Fruit fly (Drosophila melanogaster): Measurements from ENCODE around the gene del.
A peak's percentile ranks its signal among the peaks of the same experiment; 100 is the strongest.

Gene del

DNA sequence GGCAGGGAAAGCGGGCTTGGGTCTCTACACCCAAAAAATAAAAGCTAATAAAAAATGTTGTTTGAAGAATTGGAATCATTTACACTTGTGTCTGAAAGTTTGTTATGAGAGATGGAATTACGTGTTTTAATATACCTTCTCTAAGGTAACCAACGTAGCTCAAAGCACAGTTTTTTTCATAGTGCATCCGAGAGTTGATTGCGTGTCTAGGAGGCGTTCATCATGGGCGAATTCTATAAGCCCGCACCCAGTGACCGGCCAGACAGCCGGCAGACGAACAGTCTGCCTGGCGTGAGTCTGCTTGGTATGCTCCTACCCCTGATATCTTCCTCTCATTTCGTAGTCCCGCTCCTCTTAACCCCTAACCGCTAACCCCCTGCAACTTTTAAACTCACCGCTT is 39.4 kb upstream of the del start (continued):
- TF ChIP-seq CG2889 (GFP tag; IDR thresholded peaks at IDR 0.05), result no peak
- 0 out of 2 replicates have a peak, but pooled peaks have one; percentile 11 for TF ChIP-seq danr (GFP tag; IDR thresholded peaks at IDR 0.05)
- TF ChIP-seq CG6254 (GFP tag; optimal IDR thresholded peaks at IDR 0.05), result no peak
- TF ChIP-seq CG14014 (GFP tag; IDR thresholded peaks at IDR 0.05), result no peak
- no peak for TF ChIP-seq org-1 (GFP tag; optimal IDR thresholded peaks at IDR 0.05)
- TF ChIP-seq CG3995 (GFP tag; optimal IDR thresholded peaks at IDR 0.05), result no peak
- TF ChIP-seq CG12219 (GFP tag; optimal IDR thresholded peaks at IDR 0.05), result no peak
- TF ChIP-seq CG12155 (GFP tag; optimal IDR thresholded peaks at IDR 0.05), result no peak

DNA sequence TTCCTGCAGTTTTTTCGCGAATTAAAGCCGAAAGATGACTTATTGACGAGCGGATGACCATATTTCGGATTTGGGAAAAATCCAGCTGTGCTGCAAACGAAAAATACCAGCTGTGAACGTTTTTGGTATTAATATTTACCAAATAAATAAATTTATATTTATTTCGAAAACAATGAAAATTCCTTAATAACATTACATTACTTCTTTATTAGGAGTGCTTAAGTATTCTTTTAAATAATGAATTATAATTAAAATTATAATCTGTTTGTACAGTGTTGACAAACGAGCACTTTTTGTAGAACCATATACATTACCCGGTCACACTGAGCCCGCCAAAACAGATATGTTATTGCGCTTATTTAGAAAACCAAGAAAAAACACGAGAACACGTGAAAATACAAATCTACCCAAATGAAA is 31.3 kb upstream of the del start, which contains the start of the genes bur and Mcm10:
TSS of gene bur (minus strand) at position 69 of the 417 bp plus-strand sequence.
TSS of gene Mcm10 (plus strand) at position 319 of the 417 bp plus-strand sequence.
- no peak for TF ChIP-seq Bteb2 (GFP tag; optimal IDR thresholded peaks at IDR 0.05)
- no peak for TF ChIP-seq gce (GFP tag; IDR thresholded peaks at IDR 0.05)
- no peak for TF ChIP-seq Bgb (GFP tag; IDR thresholded peaks at IDR 0.05; ENCODE audit: partially characterized antibody)
- no peak for TF ChIP-seq run (tag; optimal IDR thresholded peaks at IDR 0.05)
- no peak for TF ChIP-seq HHEX (GFP tag; optimal IDR thresholded peaks at IDR 0.05)
- no peak for TF ChIP-seq CG8359 (GFP tag; optimal IDR thresholded peaks at IDR 0.05; ENCODE audit: borderline replicate concordance)
- TF ChIP-seq CG18619 (GFP tag; optimal IDR thresholded peaks at IDR 0.05), result no peak
- no peak for TF ChIP-seq CG4820 (GFP tag; optimal IDR thresholded peaks at IDR 0.05)
- no peak for TF ChIP-seq org-1 (GFP tag; optimal IDR thresholded peaks at IDR 0.05)
- TF ChIP-seq nmo (GFP tag; optimal IDR thresholded peaks at IDR 0.05), result no peak
- no peak for TF ChIP-seq CG15601 (tag; optimal IDR thresholded peaks at IDR 0.05)
- no peak for TF ChIP-seq CG7928 (GFP tag; optimal IDR thresholded peaks at IDR 0.05)
- TF ChIP-seq esg (GFP tag; conservative IDR thresholded peaks at IDR 0.05), result no peak
- TF ChIP-seq CG8765 (GFP tag; IDR thresholded peaks at IDR 0.05), result no peak
- TF ChIP-seq inv (GFP tag; IDR thresholded peaks at IDR 0.05; ENCODE audit: partially characterized antibody), result no peak
- no peak for TF ChIP-seq CG11695 (GFP tag; IDR thresholded peaks at IDR 0.05)
- TF ChIP-seq CG9932 (GFP tag; IDR thresholded peaks at IDR 0.05), result no peak
- no peak for TF ChIP-seq CG4328 (GFP tag; optimal IDR thresholded peaks at IDR 0.05)
- TF ChIP-seq Blimp-1 (GFP tag; optimal IDR thresholded peaks at IDR 0.05), result no peak
- no peak for TF ChIP-seq Stat92E (GFP tag; optimal IDR thresholded peaks at IDR 0.05)
- no peak for TF ChIP-seq corto (GFP tag; optimal IDR thresholded peaks at IDR 0.05)
- no peak for TF ChIP-seq sens (GFP tag)
- no peak for TF ChIP-seq vfl (GFP tag; optimal IDR thresholded peaks at IDR 0.05)
- TF ChIP-seq CG6765 (GFP tag; optimal IDR thresholded peaks at IDR 0.05), result no peak
- no peak for TF ChIP-seq Dfd (GFP tag; optimal IDR thresholded peaks at IDR 0.05)
- TF ChIP-seq pfk (GFP tag; optimal IDR thresholded peaks at IDR 0.05), result no peak
- TF ChIP-seq Rfx (GFP tag; IDR thresholded peaks at IDR 0.05), result no peak
- no peak for TF ChIP-seq Eip74EF (GFP tag; optimal IDR thresholded peaks at IDR 0.05)
- peak in 1 of 2 experiments; percentile 28 for TF ChIP-seq crp (GFP tag; optimal IDR thresholded peaks at IDR 0.05)
- TF ChIP-seq CG4617 (GFP tag; optimal IDR thresholded peaks at IDR 0.05; ENCODE audit: borderline replicate concordance), result peak; percentile 67
- TF ChIP-seq her (GFP tag; optimal IDR thresholded peaks at IDR 0.05), result no peak
- no peak for TF ChIP-seq CG18476 (GFP tag; optimal IDR thresholded peaks at IDR 0.05)
- TF ChIP-seq CG5245 (GFP tag; optimal IDR thresholded peaks at IDR 0.05), result no peak
- 0 out of 3 replicates have a peak, but pooled peaks have one; percentile 7 for TF ChIP-seq Opbp (GFP tag; IDR thresholded peaks at IDR 0.05; ENCODE audit: partially characterized antibody)
- TF ChIP-seq tup (GFP tag; optimal IDR thresholded peaks at IDR 0.05), result no peak
- no peak for TF ChIP-seq lab (GFP tag; optimal IDR thresholded peaks at IDR 0.05)
- TF ChIP-seq H2.0 (GFP tag; IDR thresholded peaks at IDR 0.05), result no peak
- no peak for TF ChIP-seq Nf-YC (tag; optimal IDR thresholded peaks at IDR 0.05)
- no peak for TF ChIP-seq CG5180 (GFP tag; optimal IDR thresholded peaks at IDR 0.05)
- TF ChIP-seq E2f2 (GFP tag; IDR thresholded peaks at IDR 0.05), result peak; percentile 91
- no peak for TF ChIP-seq trh (GFP tag; optimal IDR thresholded peaks at IDR 0.05)
- no peak for TF ChIP-seq sens-2 (GFP tag; IDR thresholded peaks at IDR 0.05)
